Worm (Caenorhabditis elegans): Measurements from ENCODE around the gene nas-32.

nas-32 gene

ce11 chrV:849042-849441 lies 49.9 kb downstream of the nas-32 start:
- TF ChIP-seq ceh-48 (tag; optimal IDR thresholded peaks at IDR 0.05) (no peak), ceh-24 (tag; optimal IDR thresholded peaks at IDR 0.05) (no peak), pqm-1 (tag; optimal IDR thresholded peaks at IDR 0.05) (no peak), ceh-2 (tag; optimal IDR thresholded peaks at IDR 0.05) (no peak), ceh-6 (GFP tag; optimal IDR thresholded peaks at IDR 0.05) (no peak), unc-42 (tag; optimal IDR thresholded peaks at IDR 0.05) (no peak), ceh-31 (tag; optimal IDR thresholded peaks at IDR 0.05) (no peak), dve-1 (tag; optimal IDR thresholded peaks at IDR 0.05) (no peak), nfya-1 (tag; optimal IDR thresholded peaks at IDR 0.05) (no peak), sox-4 (tag; optimal IDR thresholded peaks at IDR 0.05) (no peak), ceh-45 (GFP tag; IDR thresholded peaks at IDR 0.05) (no peak), hlh-6 (tag; optimal IDR thresholded peaks at IDR 0.05) (no peak), ceh-14 (tag; optimal IDR thresholded peaks at IDR 0.05) (no peak), pha-4 (tag; optimal IDR thresholded peaks at IDR 0.05) (no peak), fax-1 (tag; optimal IDR thresholded peaks at IDR 0.05) (no peak), ceh-22 (tag; optimal IDR thresholded peaks at IDR 0.05) (no peak)

- TF ChIP-seq F13H6.1 (tag; optimal IDR thresholded peaks at IDR 0.05) (no peak), pat-9 (tag; optimal IDR thresholded peaks at IDR 0.05) (no peak), hlh-8 (tag; optimal IDR thresholded peaks at IDR 0.05) (no peak), ahr-1 (tag; optimal IDR thresholded peaks at IDR 0.05) (no peak), nhr-11 (tag; optimal IDR thresholded peaks at IDR 0.05) (no peak), elt-4 (tag; optimal IDR thresholded peaks at IDR 0.05) (no peak), sdc-2 (tag; optimal IDR thresholded peaks at IDR 0.05) (no peak), pros-1 (tag; optimal IDR thresholded peaks at IDR 0.05) (no peak), rnt-1 (tag; optimal IDR thresholded peaks at IDR 0.05) (no peak), hlh-13 (GFP tag; optimal IDR thresholded peaks at IDR 0.05) (no peak), ceh-9 (tag; optimal IDR thresholded peaks at IDR 0.05) (no peak), ttx-3 (tag; optimal IDR thresholded peaks at IDR 0.05) (no peak), nfya-1 (tag; optimal IDR thresholded peaks at IDR 0.05) (no peak), madf-2 (tag; optimal IDR thresholded peaks at IDR 0.05) (no peak), che-1 (tag; optimal IDR thresholded peaks at IDR 0.05) (no peak), gmeb-2 (tag; optimal IDR thresholded peaks at IDR 0.05) (no peak), lim-6 (tag; optimal IDR thresholded peaks at IDR 0.05) (no peak), ceh-22 (tag; optimal IDR thresholded peaks at IDR 0.05) (no peak)
These were observed 51.5 kb downstream of the nas-32 start, which contains the start of gene srbc-13 for ce11 chrV:847521-847920. Gene srbc-13 (plus strand): TSS chrV:847821.

Measured in whole organism, late embryonic.